Fruit fly (Drosophila melanogaster) whole organism, embryonic: ENCODE results near the gene Mtp.

ENCODE experiments used
- ash1 ChIP-seq: fragments of 200-800 bp; sonication (Bioruptor generic); optimal IDR thresholded peaks from 2 replicates; lab custom pipeline; 2018; ENCODE audit warnings: missing biosample characterization, mild to moderate bottlenecking, missing genetic modification characterization
- bab2 ChIP-seq: fragments of 200-800 bp; sonication (Bioruptor generic); optimal IDR thresholded peaks from 2 replicates; lab custom pipeline; 2016; ENCODE audit warnings: missing biosample characterization, missing genetic modification characterization

dm6 chr2L:20965001-20965400 is 42.3 kb upstream of the Mtp start:
- no peak for TF ChIP-seq ash1 (GFP tag; lab: Kevin White, UChicago)
- no peak for TF ChIP-seq bab2 (GFP tag; lab: Kevin White, UChicago)
